Worm (Caenorhabditis elegans): ENCODE data around the gene Y14H12A.2.

Y14H12A.2 gene

ce11 chrII:3954018-3954417, 35.5 kb downstream of the Y14H12A.2 start (continued):
- TF ChIP-seq F44E2.7 (GFP tag; IDR thresholded peaks at IDR 0.05) (no peak), hlh-30 (tag; optimal IDR thresholded peaks at IDR 0.05; ENCODE audit: insufficient read depth) (no peak)

ce11 chrII:3952967-3953366, 36.5 kb downstream of the Y14H12A.2 start:
- TF ChIP-seq mxl-3 (GFP tag; optimal IDR thresholded peaks at IDR 0.05) (no peak), aly-2 (tag; optimal IDR thresholded peaks at IDR 0.05) (no peak), fkh-10 (GFP tag; optimal IDR thresholded peaks at IDR 0.05) (no peak), zfp-2 (tag; optimal IDR thresholded peaks at IDR 0.05) (no peak), nhr-11 (tag; optimal IDR thresholded peaks at IDR 0.05) (no peak), ceh-62 (tag; optimal IDR thresholded peaks at IDR 0.05) (no peak), egl-27 (tag; optimal IDR thresholded peaks at IDR 0.05) (no peak), php-3 (GFP tag; IDR thresholded peaks at IDR 0.05) (peak; percentile 91), lin-13 (GFP tag; optimal IDR thresholded peaks at IDR 0.05) (no peak), aha-1 (tag) (no peak), gei-8 (GFP tag; optimal IDR thresholded peaks at IDR 0.05) (no peak), F10B5.3 (tag; optimal IDR thresholded peaks at IDR 0.05) (no peak), unc-39 (tag; optimal IDR thresholded peaks at IDR 0.05) (no peak), set-16 (GFP tag; IDR thresholded peaks at IDR 0.05) (no peak), rbr-2 (tag; optimal IDR thresholded peaks at IDR 0.05) (no peak), jun-1 (tag; optimal IDR thresholded peaks at IDR 0.05) (no peak), pqm-1 (tag; optimal IDR thresholded peaks at IDR 0.05) (peak; percentile 22), tra-1 (GFP tag; IDR thresholded peaks at IDR 0.05) (no peak), ceh-32 (tag; optimal IDR thresholded peaks at IDR 0.05; ENCODE audit: poor library complexity) (no peak), spr-3 (GFP tag; optimal IDR thresholded peaks at IDR 0.05) (no peak), F49E8.2 (tag; optimal IDR thresholded peaks at IDR 0.05; ENCODE audit: borderline replicate concordance) (no peak), ceh-28 (tag; optimal IDR thresholded peaks at IDR 0.05) (no peak), nhr-25 (tag; optimal IDR thresholded peaks at IDR 0.05; ENCODE audit: borderline replicate concordance, insufficient read depth) (no peak), zfp-3 (GFP tag; conservative IDR thresholded peaks at IDR 0.05) (no peak), lsy-2 (tag; optimal IDR thresholded peaks at IDR 0.05) (peak in 1 of 2 experiments; percentile 47), mep-1 (tag; optimal IDR thresholded peaks at IDR 0.05) (peak; percentile 49), daf-16 (GFP tag; optimal IDR thresholded peaks at IDR 0.05) (no peak), daf-16 (tag; optimal IDR thresholded peaks at IDR 0.05) (peak; percentile 89), lim-7 (GFP tag; IDR thresholded peaks at IDR 0.05) (no peak), daf-8 (GFP tag; IDR thresholded peaks at IDR 0.05) (no peak), F37D6.2 (tag; optimal IDR thresholded peaks at IDR 0.05) (no peak), hlh-11 (tag; optimal IDR thresholded peaks at IDR 0.05) (peak; percentile 26), madf-9 (GFP tag; conservative IDR thresholded peaks at IDR 0.05) (no peak), attf-4 (tag; optimal IDR thresholded peaks at IDR 0.05) (no peak), Y48G9A.11 (GFP tag; IDR thresholded peaks at IDR 0.05) (no peak), dmd-6 (GFP tag; IDR thresholded peaks at IDR 0.05) (peak; percentile 28; the same call in 1 of the 2 replicates), hlh-30 (tag; optimal IDR thresholded peaks at IDR 0.05; ENCODE audit: insufficient read depth) (no peak), T20F7.1 (GFP tag; optimal IDR thresholded peaks at IDR 0.05) (no peak), nhr-28 (tag; optimal IDR thresholded peaks at IDR 0.05) (peak; percentile 45), saeg-2 (GFP tag; IDR thresholded peaks at IDR 0.05) (no peak), lin-1 (GFP tag; IDR thresholded peaks at IDR 0.05) (no peak), dve-1 (tag; optimal IDR thresholded peaks at IDR 0.05; ENCODE audit: insufficient read depth) (peak; percentile 77), nhr-102 (tag; optimal IDR thresholded peaks at IDR 0.05) (no peak), ceh-20 (GFP tag; IDR thresholded peaks at IDR 0.05) (peak; percentile 66)
